Worm (Caenorhabditis elegans): ENCODE data around the gene rpb-4.

DNA sequence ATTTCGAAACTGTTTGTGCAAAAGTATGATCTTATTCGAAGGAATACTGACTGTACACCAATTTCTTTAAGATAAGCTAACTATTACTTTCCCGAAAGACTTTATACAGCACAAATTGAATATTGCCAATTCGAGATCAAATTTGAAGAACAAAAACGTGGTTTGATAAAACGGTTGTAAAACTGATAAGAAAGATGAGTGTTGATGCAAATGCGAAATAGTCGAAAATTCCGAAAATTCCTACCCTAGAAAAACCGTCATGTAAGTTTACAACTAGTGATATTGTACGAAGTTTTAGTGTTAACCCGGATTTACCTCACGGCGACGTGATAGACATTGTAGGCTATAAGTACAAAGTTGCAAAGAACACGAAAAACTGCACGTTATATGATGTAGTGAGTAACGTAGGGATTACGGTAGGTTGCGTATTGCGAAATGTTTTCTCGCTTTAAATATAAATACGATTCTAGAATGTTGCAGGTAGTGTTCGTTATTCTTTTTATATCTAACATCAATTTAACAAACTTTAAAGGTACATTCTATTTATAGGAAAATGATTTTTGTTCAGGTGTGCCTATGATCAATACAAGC lies 46.6 kb downstream of the rpb-4 start:
- TF ChIP-seq F49E8.2 (tag; optimal IDR thresholded peaks at IDR 0.05; ENCODE audit: insufficient read depth) (no peak), madf-10 (tag; optimal IDR thresholded peaks at IDR 0.05) (no peak)

Measured in whole organism, young adult.